Worm (Caenorhabditis elegans): ENCODE measurements around the gene rpl-11.1.

- TF ChIP-seq cog-1 (tag; optimal IDR thresholded peaks at IDR 0.05) (no peak), klf-2 (GFP tag; conservative IDR thresholded peaks at IDR 0.05) (no peak), ref-1 (GFP tag; conservative IDR thresholded peaks at IDR 0.05) (no peak), ztf-29 (GFP tag; IDR thresholded peaks at IDR 0.05) (no peak), tab-1 (GFP tag; IDR thresholded peaks at IDR 0.05) (no peak), flt-1 (GFP tag; IDR thresholded peaks at IDR 0.05) (no peak), T22C8.4 (GFP tag; IDR thresholded peaks at IDR 0.05) (no peak), med-1 (GFP tag; optimal IDR thresholded peaks at IDR 0.05; ENCODE audit: insufficient read depth) (no peak)
These were observed 3.2 kb downstream of the rpl-11.1 start for ce11 chrV:3582671-3583070.
